Fruit fly (Drosophila melanogaster) whole organism, prepupa: ENCODE data around the gene Acp24A4.

Experiments used
- CG3032 ChIP-seq: fragments of 200-800 bp; optimal IDR thresholded peaks from 2 replicates; lab custom pipeline; 2019; ENCODE audit warnings: missing biosample characterization, mild to moderate bottlenecking, missing genetic modification characterization, moderate library complexity
- CG34406 ChIP-seq: fragments of 200-800 bp; sonication (Bioruptor generic); optimal IDR thresholded peaks from 3 replicates; lab custom pipeline; 2016; ENCODE audit warnings: missing biosample characterization, missing genetic modification characterization
- CG6854 ChIP-seq: fragments of 200-800 bp; sonication (Bioruptor generic); optimal IDR thresholded peaks from 2 replicates; lab custom pipeline; 2017; ENCODE audit warnings: missing biosample characterization, mild to moderate bottlenecking, missing genetic modification characterization
- CG7368 ChIP-seq: fragments of 200-800 bp; sonication (Bioruptor generic); optimal IDR thresholded peaks from 3 replicates; lab custom pipeline; 2016; ENCODE audit warnings: missing biosample characterization, missing genetic modification characterization
- CG8319 ChIP-seq: fragments of 200-800 bp; sonication (Bioruptor generic); optimal IDR thresholded peaks from 3 replicates; lab custom pipeline; 2016; ENCODE audit warnings: missing biosample characterization, missing genetic modification characterization
- Eip75B ChIP-seq: fragments of 200-800 bp; sonication (Bioruptor generic); optimal IDR thresholded peaks from 3 replicates; lab custom pipeline; 2016; ENCODE audit warnings: missing biosample characterization, missing genetic modification characterization
- Ets96B ChIP-seq: fragments of 200-800 bp; optimal IDR thresholded peaks from 2 replicates; lab custom pipeline; 2019; ENCODE audit warnings: missing biosample characterization, mild to moderate bottlenecking, missing genetic modification characterization, moderate library complexity
- acj6 ChIP-seq: fragments of 200-800 bp; sonication (Bioruptor generic); optimal IDR thresholded peaks from 3 replicates; lab custom pipeline; 2016; ENCODE audit warnings: missing biosample characterization, missing genetic modification characterization
- lz ChIP-seq: fragments of 200-800 bp; sonication (Bioruptor generic); optimal IDR thresholded peaks from 3 replicates; lab custom pipeline; 2016; ENCODE audit warnings: missing biosample characterization, missing genetic modification characterization
- topi ChIP-seq: fragments of 200-800 bp; sonication (Bioruptor generic); optimal IDR thresholded peaks from 3 replicates; lab custom pipeline; 2016; ENCODE audit warnings: missing biosample characterization, missing genetic modification characterization

DNA sequence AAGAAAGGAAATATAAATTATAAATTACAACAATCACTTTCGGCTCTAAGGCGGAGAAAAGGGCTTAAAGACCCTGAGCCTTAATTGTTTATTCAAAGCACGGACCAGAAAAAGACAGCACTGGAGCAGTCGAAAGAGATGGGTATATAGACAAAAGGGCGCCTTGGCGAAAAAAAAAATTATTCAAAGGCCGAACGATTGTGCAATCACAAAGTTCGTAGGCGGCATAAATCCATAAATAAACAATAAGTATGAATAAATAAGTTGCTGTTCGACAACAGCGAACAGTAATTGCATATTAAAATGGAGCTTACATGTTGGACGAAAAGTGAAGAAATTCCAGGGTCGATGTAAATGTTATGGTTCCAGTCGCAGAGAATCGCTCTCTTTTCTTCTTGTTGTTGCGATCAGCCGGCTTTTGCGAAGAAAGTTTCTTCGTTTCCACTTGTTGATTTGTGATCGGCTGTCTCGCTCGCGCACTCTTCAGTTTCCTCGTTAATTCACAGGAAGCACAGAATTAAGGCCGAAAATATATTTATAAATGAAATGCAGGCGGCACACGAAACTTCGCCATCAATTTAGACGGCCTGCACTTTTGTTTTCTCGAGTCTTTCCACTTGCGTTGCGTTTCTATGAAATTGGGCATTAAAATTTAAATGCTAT is 38.6 kb downstream of the Acp24A4 start:
- TF ChIP-seq CG8319 (GFP tag; lab: Kevin White, UChicago) (no peak), Ets96B (tag; lab: Kevin White, UChicago) (no peak), CG6854 (GFP tag; lab: Kevin White, UChicago) (no peak), topi (GFP tag; lab: Kevin White, UChicago) (no peak), CG34406 (GFP tag; lab: Kevin White, UChicago) (no peak), Eip75B (GFP tag; lab: Kevin White, UChicago) (no peak), acj6 (GFP tag; lab: Kevin White, UChicago) (no peak), CG7368 (GFP tag; lab: Kevin White, UChicago) (no peak), CG3032 (no peak), lz (GFP tag; lab: Kevin White, UChicago) (no peak)
